Fruit fly (Drosophila melanogaster) Kc167 (cell line): ENCODE measurements around the gene CG11381.

Source experiments
- Myc ChIP-seq: fragments of >200 bp; optimal IDR thresholded peaks from 2 replicates; lab custom pipeline; 2017; ENCODE audit warnings: missing external identifiers
- h ChIP-seq: fragments of >200 bp; optimal IDR thresholded peaks from 3 replicates; lab custom pipeline; 2018; ENCODE audit warnings: missing external identifiers
- insv ChIP-seq: fragments of >200 bp; optimal IDR thresholded peaks from 3 replicates; lab custom pipeline; 2018; ENCODE audit warnings: missing external identifiers
- ttk ChIP-seq: sonication (Bioruptor generic); optimal IDR thresholded peaks from 2 replicates; lab custom pipeline; 2017; ENCODE audit warnings: missing external identifiers

DNA sequence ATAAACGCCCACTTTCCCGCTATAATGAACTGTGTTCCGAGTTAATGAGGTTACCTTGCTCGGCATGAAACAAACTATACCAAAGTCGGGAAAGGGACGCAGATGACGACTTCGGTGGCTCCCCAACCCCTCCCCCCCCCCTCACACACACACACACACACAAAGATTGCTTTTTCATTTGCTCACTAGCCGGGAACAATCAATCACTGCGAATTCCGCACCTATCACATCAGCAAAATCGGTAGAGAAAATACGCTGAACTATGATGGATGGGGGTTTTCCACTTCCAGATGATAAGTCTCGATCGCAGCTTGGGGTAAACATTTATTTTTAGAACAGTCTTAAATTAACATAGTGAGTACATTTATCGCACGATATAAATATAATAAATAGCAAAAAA lies 30.0 kb upstream of the CG11381 start:
- TF ChIP-seq insv (lab: Kevin White, UChicago) (no peak), h (no peak), Myc (lab: Kevin White, UChicago) (no peak), ttk (lab: Kevin White, UChicago) (no peak)
